Worm (Caenorhabditis elegans) whole organism, L4 larva: ENCODE data around the gene twk-43.
A peak's percentile ranks its signal among the peaks of the same experiment; 100 is the strongest.

Experiments used
- F10B5.3 ChIP-seq: sonication (generic microtip); optimal IDR thresholded peaks from 2 replicates; lab custom pipeline; 2016; ENCODE audit warnings: mild to moderate bottlenecking, missing genetic modification characterization, missing compliant biosample characterization
- T20F7.1 ChIP-seq: fragments of 200-800 bp; sonication (Bioruptor generic); optimal IDR thresholded peaks from 2 replicates; lab custom pipeline; 2018; ENCODE audit warnings: mild to moderate bottlenecking, missing genetic modification characterization, missing compliant biosample characterization
- Y5F2A.4 ChIP-seq: fragments of 200-800 bp; sonication (Bioruptor generic); optimal IDR thresholded peaks from 2 replicates; lab custom pipeline; 2018; ENCODE audit warnings: mild to moderate bottlenecking, missing genetic modification characterization, missing compliant biosample characterization
- ZK337.2 ChIP-seq: fragments of 200-800 bp; sonication (Bioruptor generic); IDR thresholded peaks from 2 replicates; pipeline ENCODE4 v1.3.6; 2022; ENCODE audit warnings: missing genetic modification reagents, missing genetic modification characterization, missing compliant biosample characterization
- aha-1 ChIP-seq: fragments of 150-350 bp; peaks from one replicate; lab custom pipeline; 2014; ENCODE audit warnings: missing biosample characterization, missing genetic modification characterization
- aly-2 ChIP-seq: sonication (generic microtip); optimal IDR thresholded peaks from 2 replicates; lab custom pipeline; 2018; ENCODE audit warnings: missing biosample characterization, missing genetic modification characterization
- ceh-20 ChIP-seq: fragments of 200-800 bp; sonication (Bioruptor generic); IDR thresholded peaks from 2 replicates; pipeline ENCODE4 v1.3.6; 2022; ENCODE audit warnings: missing genetic modification reagents, missing genetic modification characterization, missing compliant biosample characterization
- ceh-32 ChIP-seq: sonication (generic microtip); optimal IDR thresholded peaks from 2 replicates; lab custom pipeline; 2016; ENCODE audit warnings: mild to moderate bottlenecking, missing genetic modification characterization, missing compliant biosample characterization; ENCODE audit not compliant: poor library complexity
- ces-1 ChIP-seq: fragments of 150-350 bp; sonication (generic microtip); optimal IDR thresholded peaks from 4 replicates; lab custom pipeline; 2014; ENCODE audit warnings: missing biosample characterization, missing genetic modification reagents, missing genetic modification characterization
- cey-2 ChIP-seq: sonication (generic microtip); optimal IDR thresholded peaks from 3 replicates; lab custom pipeline; 2017; ENCODE audit warnings: missing genetic modification characterization, mild to moderate bottlenecking, missing compliant biosample characterization, antibody characterized with exemption, borderline replicate concordance; ENCODE audit not compliant: insufficient read depth
- daf-16 ChIP-seq, 3 experiments: sonication (generic microtip); optimal IDR thresholded peaks; 2 replicates each; lab custom pipeline; 2016 to 2017; ENCODE audit warnings: missing genetic modification characterization in 3 of 3, missing genetic modification reagents in 3 of 3, mild to moderate bottlenecking in 2 of 3, missing compliant biosample characterization in 2 of 3, missing biosample characterization in 1 of 3, moderate library complexity in 1 of 3
- dmd-8 ChIP-seq: fragments of 200-800 bp; sonication (Bioruptor generic); IDR thresholded peaks from 2 replicates; pipeline ENCODE4 v1.3.6; 2022; ENCODE audit warnings: missing genetic modification characterization, missing compliant biosample characterization
- egl-27 ChIP-seq: sonication (generic microtip); optimal IDR thresholded peaks from 3 replicates; lab custom pipeline; 2017; ENCODE audit warnings: missing biosample characterization, missing genetic modification reagents, missing genetic modification characterization
- hlh-11 ChIP-seq: fragments of 200-800 bp; sonication (Bioruptor generic); optimal IDR thresholded peaks from 2 replicates; lab custom pipeline; 2018; ENCODE audit warnings: mild to moderate bottlenecking, missing genetic modification characterization, missing compliant biosample characterization
- hmg-1.1 ChIP-seq: fragments of 200-800 bp; sonication (Bioruptor generic); IDR thresholded peaks from 2 replicates; pipeline ENCODE4 v1.3.6; 2022; ENCODE audit warnings: missing genetic modification reagents, missing genetic modification characterization, missing compliant biosample characterization
- lin-13 ChIP-seq: fragments of 150-350 bp; optimal IDR thresholded peaks from 2 replicates; lab custom pipeline; 2014; ENCODE audit warnings: missing biosample characterization, missing genetic modification reagents, missing genetic modification characterization
- lir-3 ChIP-seq: sonication (generic microtip); optimal IDR thresholded peaks from 2 replicates; lab custom pipeline; 2016; ENCODE audit warnings: mild to moderate bottlenecking, missing genetic modification characterization, missing compliant biosample characterization
- madf-5 ChIP-seq, 2 experiments: fragments of 200-800 bp; sonication (Bioruptor generic); IDR thresholded peaks; 2 replicates each; pipeline ENCODE4 v1.3.6; 2022; ENCODE audit warnings: missing compliant biosample characterization in 2 of 2, missing genetic modification characterization in 2 of 2
- mdt-29 ChIP-seq: fragments of 200-800 bp; sonication (Bioruptor generic); IDR thresholded peaks from 2 replicates; pipeline ENCODE4 v1.3.6; 2022; ENCODE audit warnings: missing genetic modification reagents, missing genetic modification characterization, missing compliant biosample characterization
- mep-1 ChIP-seq: fragments of 150-350 bp; sonication (generic microtip); optimal IDR thresholded peaks from 3 replicates; lab custom pipeline; 2014; ENCODE audit warnings: missing biosample characterization, missing genetic modification characterization
- nhr-28 ChIP-seq: fragments of 150-350 bp; optimal IDR thresholded peaks from 2 replicates; lab custom pipeline; 2014; ENCODE audit warnings: missing biosample characterization, missing genetic modification characterization
- nhr-41 ChIP-seq: fragments of 200-800 bp; sonication (Bioruptor generic); IDR thresholded peaks from 2 replicates; pipeline ENCODE4 v1.3.6; 2022; ENCODE audit warnings: missing genetic modification reagents, missing genetic modification characterization, missing compliant biosample characterization
- nhr-42 ChIP-seq: fragments of 200-800 bp; sonication (Bioruptor generic); IDR thresholded peaks from 2 replicates; pipeline ENCODE4 v1.3.6; 2022; ENCODE audit warnings: missing genetic modification characterization, missing compliant biosample characterization
- nhr-48 ChIP-seq: sonication (generic microtip); optimal IDR thresholded peaks from 2 replicates; lab custom pipeline; 2016; ENCODE audit warnings: mild to moderate bottlenecking, missing genetic modification characterization, missing compliant biosample characterization
- pha-4 ChIP-seq, 2 experiments: fragments of 150-350 bp in 1 of 2; fragments of 200-800 bp in 1 of 2; sonication (Bioruptor generic) in 1 of 2; IDR thresholded peaks in 1 of 2; optimal IDR thresholded peaks in 1 of 2; 2 replicates each; pipeline versions ENCODE4 v1.3.6 to Lab custom; 2014 to 2022; ENCODE audit warnings: missing genetic modification characterization in 2 of 2, missing genetic modification reagents in 2 of 2, missing biosample characterization in 1 of 2, missing compliant biosample characterization in 1 of 2
- pqm-1 ChIP-seq: sonication (generic microtip); optimal IDR thresholded peaks from 2 replicates; lab custom pipeline; 2017; ENCODE audit warnings: missing biosample characterization, missing genetic modification characterization
- saeg-2 ChIP-seq: fragments of 200-800 bp; sonication (Bioruptor generic); IDR thresholded peaks from 2 replicates; pipeline ENCODE4 v1.3.6; 2022; ENCODE audit warnings: missing genetic modification reagents, missing genetic modification characterization, missing compliant biosample characterization
- sdz-12 ChIP-seq: fragments of 200-800 bp; sonication (Bioruptor generic); optimal IDR thresholded peaks from 2 replicates; lab custom pipeline; 2018; ENCODE audit warnings: mild to moderate bottlenecking, missing genetic modification characterization, missing compliant biosample characterization
- set-16 ChIP-seq: fragments of 200-800 bp; sonication (Bioruptor generic); IDR thresholded peaks from 2 replicates; pipeline ENCODE4 v1.3.6; 2022; ENCODE audit warnings: missing genetic modification reagents, missing genetic modification characterization, missing compliant biosample characterization
- snpc-1.2 ChIP-seq: fragments of 200-800 bp; sonication (Bioruptor generic); IDR thresholded peaks from 2 replicates; pipeline ENCODE4 v1.3.6; 2022; ENCODE audit warnings: missing genetic modification reagents, missing genetic modification characterization, missing compliant biosample characterization
- spr-3 ChIP-seq: fragments of 200-800 bp; sonication (Bioruptor generic); optimal IDR thresholded peaks from 2 replicates; lab custom pipeline; 2018; ENCODE audit warnings: mild to moderate bottlenecking, missing genetic modification characterization, missing compliant biosample characterization
- tag-97 ChIP-seq: fragments of 200-800 bp; sonication (Bioruptor generic); IDR thresholded peaks from 2 replicates; pipeline ENCODE4 v1.3.6; 2022; ENCODE audit warnings: missing genetic modification characterization, missing compliant biosample characterization
- unc-130 ChIP-seq: sonication (generic microtip); optimal IDR thresholded peaks from 2 replicates; lab custom pipeline; 2016; ENCODE audit warnings: missing genetic modification reagents, missing genetic modification characterization, missing compliant biosample characterization
- unc-62 ChIP-seq, 3 experiments: fragments of 150-350 bp in 1 of 3; sonication (generic microtip); optimal IDR thresholded peaks in 2 of 3; peaks in 1 of 3; 1 replicate in 1 of 3; 2 replicates in 2 of 3; lab custom pipeline; 2014 to 2017; ENCODE audit warnings: missing biosample characterization in 3 of 3, missing genetic modification characterization in 3 of 3, missing genetic modification reagents in 3 of 3, missing genotype in 1 of 3
- zfp-3 ChIP-seq: fragments of 200-800 bp; sonication (Bioruptor generic); conservative IDR thresholded peaks from 2 replicates; pipeline ENCODE4 v1.3.6; 2022; ENCODE audit warnings: missing genetic modification reagents, missing genetic modification characterization, missing compliant biosample characterization
- zip-11 ChIP-seq: fragments of 200-800 bp; sonication (Bioruptor generic); IDR thresholded peaks from 2 replicates; pipeline ENCODE4 v1.3.6; 2022; ENCODE audit warnings: missing genetic modification characterization, missing compliant biosample characterization
- ztf-11 ChIP-seq: fragments of 150-350 bp; optimal IDR thresholded peaks from 2 replicates; lab custom pipeline; 2014; ENCODE audit warnings: missing biosample characterization, missing genetic modification characterization
- ztf-7 ChIP-seq: fragments of 150-350 bp; optimal IDR thresholded peaks from 2 replicates; lab custom pipeline; 2014; ENCODE audit warnings: missing biosample characterization, missing genetic modification characterization

Gene twk-43

DNA sequence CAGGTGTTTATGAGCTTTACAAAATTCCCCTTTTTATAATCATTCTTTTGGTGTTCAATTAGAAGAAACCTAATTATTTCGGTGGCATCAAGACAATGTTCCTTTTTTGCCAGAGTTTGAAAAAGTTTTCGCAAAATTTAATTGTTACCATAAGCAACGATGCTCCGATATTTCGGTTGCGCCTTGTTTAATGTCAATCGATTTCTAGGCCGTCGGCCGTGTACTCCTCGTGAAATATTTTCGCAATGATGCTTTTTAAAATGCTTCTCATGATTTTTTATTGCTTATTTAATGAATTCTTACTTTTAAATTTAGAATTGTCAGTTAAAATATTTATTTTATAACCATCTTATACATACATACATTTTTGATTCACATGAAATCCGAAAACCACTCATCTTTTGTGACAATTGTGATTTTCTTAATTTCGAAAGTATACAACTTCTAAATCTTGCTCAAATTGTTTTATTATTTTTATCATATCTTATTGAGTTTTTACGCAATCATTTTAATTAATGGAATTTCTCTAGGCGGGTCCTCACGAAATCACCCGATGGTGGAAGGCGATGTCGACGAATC is 32.9 kb upstream of the twk-43 start, which contains the start of gene C50B6.3 (continued):
- TF ChIP-seq Y5F2A.4 (GFP tag; lab: Kevin White, UChicago), result no peak
- TF ChIP-seq ztf-7, result no peak
- TF ChIP-seq ZK337.2 (GFP tag; lab: Robert Waterston, UW), result peak; percentile 82
- no peak for TF ChIP-seq F10B5.3
- no peak for TF ChIP-seq nhr-41 (GFP tag; lab: Robert Waterston, UW)
- no peak for TF ChIP-seq tag-97
- TF ChIP-seq dmd-8 (GFP tag; lab: Robert Waterston, UW), result no peak
- TF ChIP-seq, all 104 proteins: peak for 31

DNA sequence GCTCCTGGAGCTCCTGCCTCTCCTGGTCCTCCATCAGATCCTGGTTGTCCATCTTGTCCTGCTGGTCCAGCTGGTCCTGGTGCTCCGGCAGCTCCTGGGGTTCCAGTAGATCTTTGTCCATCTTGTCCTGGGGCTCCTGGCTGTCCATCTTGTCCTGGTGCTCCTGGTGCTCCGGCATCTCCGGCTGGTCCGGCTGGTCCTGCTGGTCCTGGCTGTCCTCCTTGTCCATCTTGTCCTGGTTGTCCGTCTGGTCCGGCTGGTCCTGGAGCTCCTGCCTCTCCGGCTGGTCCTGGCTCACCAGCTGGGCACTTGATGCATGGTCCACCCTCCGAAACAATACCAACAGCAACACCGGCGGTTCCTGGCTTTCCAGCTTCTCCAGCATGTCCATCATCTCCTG is 28.8 kb upstream of the twk-43 start:
- TF ChIP-seq madf-5 (GFP tag; IDR thresholded peaks at IDR 0.05; lab: Robert Waterston, UW), result 0 out of 4 replicates have a peak, but pooled peaks of 1 of the 2 experiments have one; percentile 7
- TF ChIP-seq set-16 (GFP tag; lab: Robert Waterston, UW), result peak; percentile 98
- 0 out of 2 replicates have a peak, but pooled peaks have one; percentile 10 for TF ChIP-seq dmd-8 (GFP tag; lab: Robert Waterston, UW)

DNA sequence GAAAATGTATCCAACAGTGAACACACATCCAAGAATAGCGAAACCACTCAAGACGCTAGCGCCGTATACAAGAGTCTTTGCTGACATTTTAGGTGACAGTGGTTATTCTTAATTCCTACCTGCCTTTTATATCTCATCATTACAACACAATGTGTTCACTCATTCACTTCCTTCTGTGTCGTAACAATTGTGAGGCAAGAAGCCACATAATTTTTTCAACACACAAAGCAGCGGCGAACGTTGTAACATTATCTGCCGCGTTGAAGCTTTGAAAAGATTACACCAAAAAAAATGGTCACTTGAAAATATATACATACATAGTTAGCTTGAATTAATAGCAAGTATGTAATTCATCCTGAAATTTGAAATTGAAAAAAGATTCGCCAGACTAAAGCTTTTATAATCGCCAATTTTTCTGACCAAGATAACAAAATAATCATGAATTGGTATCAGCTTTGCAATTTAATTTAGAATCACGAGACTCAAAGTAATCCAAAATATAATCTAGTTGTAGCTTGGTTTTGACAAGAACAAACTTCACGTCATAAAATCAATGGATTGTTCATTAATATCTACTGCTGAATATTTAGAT is 28.1 kb upstream of the twk-43 start, which contains the start of the genes col-161 and srh-18:
Gene col-161, minus strand, starts transcription at position 101 of the 592 bp plus-strand sequence.
Gene srh-18, plus strand, starts transcription at position 542 of the 592 bp plus-strand sequence.
- TF ChIP-seq ces-1, result no peak
- TF ChIP-seq aha-1 (tag; lab: Kevin White, UChicago), result peak; percentile 33

DNA sequence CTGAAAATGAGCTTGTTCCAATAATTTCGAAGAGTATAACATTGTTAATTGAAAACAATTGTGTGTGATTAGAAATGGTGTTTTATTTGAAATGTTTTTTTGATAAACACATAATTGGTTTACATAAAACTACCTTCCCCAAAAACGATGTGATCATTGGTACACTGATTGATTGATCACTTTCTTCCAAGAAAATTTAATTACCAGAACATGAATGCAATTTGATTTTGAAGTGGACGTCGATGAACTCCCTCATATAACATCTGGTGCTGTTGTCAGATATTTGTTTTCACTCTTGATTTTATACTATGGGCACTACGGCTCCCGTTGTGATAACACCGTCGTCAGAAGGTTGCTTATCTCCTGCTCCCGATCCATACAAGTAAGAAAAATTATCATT is 25.4 kb upstream of the twk-43 start, which contains the start of gene srh-15:
Gene srh-15, plus strand, starts transcription at position 301 of the 400 bp plus-strand sequence.
- TF ChIP-seq cey-2 (no peak), unc-62 (GFP tag; optimal IDR thresholded peaks at IDR 0.05 in 1 of 2; lab: Kevin White, UChicago) (peak in 1 of 2 experiments; percentile 73), unc-62 (tag; optimal IDR thresholded peaks at IDR 0.05; lab: Kevin White, UChicago) (no peak), mep-1 (tag; lab: Kevin White, UChicago) (no peak), dmd-8 (GFP tag; lab: Robert Waterston, UW) (no peak), spr-3 (no peak)

DNA sequence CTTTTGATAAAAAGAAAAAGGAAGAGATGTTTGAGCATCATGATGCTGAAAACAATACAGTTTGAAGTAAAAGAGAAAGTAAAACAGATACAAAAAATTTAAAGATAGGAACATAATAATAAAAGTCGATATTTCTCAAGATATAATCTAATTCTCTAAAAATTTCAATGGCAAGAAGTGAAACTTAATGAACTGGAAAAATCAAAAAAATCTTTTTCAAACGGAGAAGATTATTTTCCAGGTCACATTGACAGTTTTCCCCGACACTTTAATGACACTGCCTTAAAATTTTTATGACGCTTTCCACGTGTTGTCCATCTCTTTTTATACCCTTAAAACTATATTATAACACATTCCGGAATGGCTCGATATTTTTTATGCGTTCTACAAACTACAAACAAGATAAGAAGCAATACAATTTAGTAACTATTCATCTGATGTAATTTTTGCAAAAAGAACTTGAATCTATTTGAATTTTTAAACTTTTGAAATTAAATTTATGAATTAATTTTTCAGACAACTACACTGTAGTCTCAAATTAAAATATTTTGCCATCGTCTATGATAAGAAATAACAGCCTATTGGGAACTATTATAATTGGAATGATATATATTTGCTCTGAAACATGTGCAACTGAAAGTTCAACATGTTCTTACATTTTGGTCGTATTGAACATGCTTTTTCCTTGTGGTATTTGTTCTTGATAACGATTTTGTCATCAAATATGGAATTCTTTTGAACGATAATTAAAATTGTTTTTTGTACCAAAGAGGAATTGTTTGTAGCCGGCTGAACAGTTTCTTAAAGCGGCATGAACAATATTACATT is 20.9 kb upstream of the twk-43 start, which contains the start of gene C50B6.7:
Gene C50B6.7, minus strand, starts transcription at position 51 of the 828 bp plus-strand sequence.
- TF ChIP-seq F10B5.3 (no peak), saeg-2 (GFP tag; lab: Robert Waterston, UW) (no peak), pha-4 (GFP tag; IDR thresholded peaks at IDR 0.05; lab: Robert Waterston, UW) (no peak), pha-4 (tag; optimal IDR thresholded peaks at IDR 0.05; lab: Kevin White, UChicago) (no peak), nhr-42 (no peak), zip-11 (GFP tag; lab: Robert Waterston, UW) (no peak), lin-13 (GFP tag; lab: Kevin White, UChicago) (no peak), aly-2 (tag; lab: Kevin White, UChicago) (no peak), unc-130 (no peak), ztf-11 (tag; lab: Kevin White, UChicago) (no peak), egl-27 (tag; lab: Kevin White, UChicago) (no peak), daf-16 (GFP tag; optimal IDR thresholded peaks at IDR 0.05; lab: Kevin White, UChicago) (no peak), daf-16 (tag; optimal IDR thresholded peaks at IDR 0.05; lab: Kevin White, UChicago) (peak; percentile 52), pqm-1 (tag; lab: Kevin White, UChicago) (peak; percentile 22), sdz-12 (GFP tag; lab: Kevin White, UChicago) (no peak), nhr-28 (tag; lab: Kevin White, UChicago) (peak; percentile 2), ceh-32 (no peak), snpc-1.2 (no peak), hlh-11 (no peak), T20F7.1 (GFP tag; lab: Kevin White, UChicago) (no peak), lir-3 (tag; lab: Kevin White, UChicago) (no peak), nhr-48 (peak; percentile 9), zfp-3 (GFP tag; lab: Robert Waterston, UW) (no peak), ceh-20 (no peak), set-16 (GFP tag; lab: Robert Waterston, UW) (no peak), mdt-29 (GFP tag; lab: Robert Waterston, UW) (no peak), hmg-1.1 (no peak)
